Worm (Caenorhabditis elegans) whole organism, midembryonic: ENCODE measurements around the gene acr-14.
A peak's percentile ranks its signal among the peaks of the same experiment; 100 is the strongest.

ENCODE experiments used
- T22C8.4 ChIP-seq: fragments of 200-800 bp; sonication (Bioruptor generic); IDR thresholded peaks from 2 replicates; pipeline ENCODE4 v1.3.6; 2022; ENCODE audit warnings: missing genetic modification characterization, missing compliant biosample characterization
- cog-1 ChIP-seq: sonication (generic microtip); optimal IDR thresholded peaks from 2 replicates; lab custom pipeline; 2016; ENCODE audit warnings: missing genetic modification characterization, missing compliant biosample characterization
- flt-1 ChIP-seq: fragments of 200-800 bp; sonication (Bioruptor generic); IDR thresholded peaks from 2 replicates; pipeline ENCODE4 v1.3.6; 2022; ENCODE audit warnings: missing genetic modification characterization, missing compliant biosample characterization
- klf-2 ChIP-seq: fragments of 200-800 bp; sonication (Bioruptor generic); conservative IDR thresholded peaks from 2 replicates; pipeline ENCODE4 v1.3.6; 2022; ENCODE audit warnings: missing genetic modification reagents, missing genetic modification characterization, missing compliant biosample characterization
- med-1 ChIP-seq: sonication (generic microtip); optimal IDR thresholded peaks from 2 replicates; lab custom pipeline; 2017; ENCODE audit warnings: missing genetic modification characterization, mild to moderate bottlenecking, missing compliant biosample characterization, antibody characterized with exemption, missing genetic modification reagents; ENCODE audit not compliant: insufficient read depth
- ref-1 ChIP-seq: fragments of 200-800 bp; sonication (Bioruptor generic); conservative IDR thresholded peaks from 2 replicates; pipeline ENCODE4 v1.3.6; 2022; ENCODE audit warnings: missing genetic modification reagents, missing genetic modification characterization, missing compliant biosample characterization
- tab-1 ChIP-seq: fragments of 200-800 bp; sonication (Bioruptor generic); IDR thresholded peaks from 2 replicates; pipeline ENCODE4 v1.3.6; 2022; ENCODE audit warnings: missing genetic modification characterization, missing compliant biosample characterization
- ztf-23 ChIP-seq: fragments of 200-800 bp; sonication (Bioruptor generic); IDR thresholded peaks from 2 replicates; pipeline ENCODE4 v1.3.6; 2022; ENCODE audit warnings: missing genetic modification reagents, missing genetic modification characterization, missing compliant biosample characterization
- ztf-29 ChIP-seq: fragments of 200-800 bp; sonication (Bioruptor generic); IDR thresholded peaks from 2 replicates; pipeline ENCODE4 v1.3.6; 2022; ENCODE audit warnings: missing genetic modification reagents, missing genetic modification characterization, missing compliant biosample characterization

acr-14 gene

DNA sequence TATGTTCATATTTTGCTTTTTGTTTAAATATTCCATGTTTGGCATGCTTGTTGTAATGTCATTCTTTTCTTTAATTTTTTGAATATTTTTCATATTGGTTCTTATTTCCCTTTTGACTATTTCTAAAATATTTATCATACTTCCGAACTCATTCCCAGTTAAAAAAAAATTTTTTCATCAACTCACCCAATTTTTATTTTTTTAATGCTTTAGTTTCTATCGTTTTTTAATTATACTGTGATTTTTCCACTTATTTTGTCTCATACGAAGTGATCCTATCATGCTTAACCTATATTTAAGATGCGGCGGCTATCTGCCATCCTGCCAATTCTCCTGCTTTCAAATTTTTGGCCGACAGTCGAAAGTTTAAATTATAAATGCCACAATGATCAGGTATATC lies 21.5 kb upstream of the acr-14 start, which contains the start of gene qua-1:
TSS of gene qua-1 (plus strand) at position 301 of the 400 bp plus-strand sequence.
- no peak for TF ChIP-seq med-1
- no peak for TF ChIP-seq tab-1 (GFP tag; lab: Robert Waterston, UW)
- no peak for TF ChIP-seq ztf-23 (GFP tag; lab: Robert Waterston, UW)

- TF ChIP-seq ztf-23 (GFP tag; lab: Robert Waterston, UW) = no peak
- no peak for TF ChIP-seq cog-1 (tag; lab: Kevin White, UChicago)
- no peak for TF ChIP-seq klf-2 (GFP tag; lab: Robert Waterston, UW)
- no peak for TF ChIP-seq ztf-29 (GFP tag; lab: Robert Waterston, UW)
- no peak for TF ChIP-seq flt-1
- no peak for TF ChIP-seq T22C8.4
- TF ChIP-seq ref-1 = no peak
- TF ChIP-seq tab-1 (GFP tag; lab: Robert Waterston, UW) = no peak
- no peak for TF ChIP-seq med-1
Observed at ce11 chrII:8193922-8194321, 16.9 kb upstream of the acr-14 start.

DNA sequence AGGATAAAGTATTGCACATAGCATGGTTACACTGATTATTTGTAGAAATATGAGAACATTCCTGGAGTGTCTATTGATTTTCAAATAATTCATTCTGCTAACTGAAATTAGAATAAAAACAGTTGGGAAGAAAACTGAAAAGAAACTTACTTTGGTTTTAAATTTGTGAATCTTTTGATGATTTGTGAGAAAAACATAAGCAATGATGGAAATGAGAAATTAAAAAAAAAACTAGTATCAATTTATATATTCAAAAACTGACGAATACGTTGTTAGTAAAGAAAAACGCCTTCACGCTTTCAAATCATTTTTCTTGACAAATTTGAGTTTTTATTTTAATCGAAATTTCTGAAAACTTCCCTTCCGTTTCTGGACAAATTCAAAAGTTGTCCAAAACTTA lies 16.1 kb upstream of the acr-14 start, which contains the start of gene T05C12.9:
TSS of gene T05C12.9 (minus strand) at position 101 of the 400 bp plus-strand sequence.
- TF ChIP-seq med-1 (no peak), T22C8.4 (no peak), ref-1 (no peak), ztf-23 (GFP tag; lab: Robert Waterston, UW) (no peak), tab-1 (GFP tag; lab: Robert Waterston, UW) (no peak), klf-2 (GFP tag; lab: Robert Waterston, UW) (no peak), ztf-29 (GFP tag; lab: Robert Waterston, UW) (no peak), flt-1 (no peak), cog-1 (tag; lab: Kevin White, UChicago) (no peak)

DNA sequence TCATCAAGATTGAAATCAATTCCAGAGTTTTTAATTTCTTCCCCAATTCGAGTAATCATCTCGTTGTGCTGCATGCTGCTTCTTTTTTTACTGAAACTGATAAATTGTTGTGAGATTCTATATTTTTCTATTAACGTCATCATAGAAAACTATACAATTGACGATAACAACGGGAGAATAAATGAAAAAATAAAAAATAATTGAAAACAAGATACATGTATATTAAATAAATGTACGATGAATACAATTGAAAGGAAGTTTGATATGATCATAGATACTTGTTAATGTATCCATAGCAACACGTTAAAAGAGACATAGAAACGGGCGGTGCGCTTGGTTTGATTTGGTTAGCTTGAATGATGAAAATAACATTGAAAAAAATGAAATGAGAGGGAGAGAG lies 13.5 kb upstream of the acr-14 start, which contains the start of gene T05C12.8:
TSS of gene T05C12.8 (minus strand) at position 101 of the 400 bp plus-strand sequence.
- TF ChIP-seq ref-1 = no peak
- TF ChIP-seq T22C8.4 = no peak
- TF ChIP-seq klf-2 (GFP tag; lab: Robert Waterston, UW) = no peak
- no peak for TF ChIP-seq tab-1 (GFP tag; lab: Robert Waterston, UW)
- TF ChIP-seq cog-1 (tag; lab: Kevin White, UChicago) = no peak
- no peak for TF ChIP-seq flt-1
- no peak for TF ChIP-seq ztf-23 (GFP tag; lab: Robert Waterston, UW)
- TF ChIP-seq med-1 = no peak

DNA sequence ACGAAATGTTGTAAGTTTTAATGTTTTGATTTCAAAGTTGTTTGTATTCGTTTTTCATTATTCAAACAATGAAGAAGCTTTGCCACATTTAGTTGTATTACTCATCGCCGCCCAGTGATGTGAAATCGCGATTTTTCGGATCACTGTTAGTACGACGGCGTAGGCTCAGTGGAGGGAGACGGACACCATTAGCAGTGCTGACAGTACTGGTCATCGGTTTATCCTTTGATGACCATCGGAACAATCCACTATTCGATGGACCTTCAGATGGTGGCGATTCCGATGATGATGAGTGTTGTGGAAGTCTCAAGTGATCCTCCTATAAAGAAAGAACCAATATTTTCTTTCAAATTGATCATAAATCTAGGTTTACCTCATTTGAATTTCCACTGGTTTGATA lies 10.5 kb upstream of the acr-14 start:
- TF ChIP-seq klf-2 (GFP tag; lab: Robert Waterston, UW) = no peak
- no peak for TF ChIP-seq ref-1
- TF ChIP-seq ztf-29 (GFP tag; lab: Robert Waterston, UW) = no peak
- TF ChIP-seq tab-1 (GFP tag; lab: Robert Waterston, UW) = no peak
- no peak for TF ChIP-seq flt-1
- TF ChIP-seq med-1 = no peak
- TF ChIP-seq ztf-23 (GFP tag; lab: Robert Waterston, UW) = no peak
- no peak for TF ChIP-seq cog-1 (tag; lab: Kevin White, UChicago)
- no peak for TF ChIP-seq T22C8.4

DNA sequence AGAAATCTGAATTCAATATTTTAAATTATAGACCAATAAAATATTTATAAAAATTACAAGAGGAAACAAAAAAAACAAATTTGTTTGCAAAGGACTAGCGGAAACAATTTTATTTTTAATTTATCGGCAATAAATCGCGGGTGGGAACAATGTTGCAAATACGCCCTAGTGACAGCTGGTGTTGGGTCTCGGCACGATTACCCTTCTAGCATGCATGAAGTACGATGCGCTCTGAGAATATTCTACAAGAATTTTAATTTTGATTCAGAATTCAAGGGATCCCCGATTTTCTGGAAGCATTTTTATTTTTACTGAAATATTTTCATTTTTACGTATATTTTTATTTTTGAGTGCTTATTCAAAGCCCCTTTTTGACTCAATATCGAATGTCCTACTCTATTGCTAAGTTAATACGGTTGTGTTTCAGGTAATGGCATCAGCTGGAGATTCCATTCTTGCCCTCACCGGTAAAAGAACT lies 8.1 kb upstream of the acr-14 start, which contains the start of the genes mig-5 and cct-1:
TSS of gene mig-5 (minus strand) at position 8 of the 478 bp plus-strand sequence.
TSS of gene cct-1 (plus strand) at position 428 of the 478 bp plus-strand sequence.
- TF ChIP-seq ztf-23 (GFP tag; lab: Robert Waterston, UW) (no peak; the same call in 1 of the 2 replicates), flt-1 (peak; percentile 71), cog-1 (tag; lab: Kevin White, UChicago) (peak; percentile 84)

DNA sequence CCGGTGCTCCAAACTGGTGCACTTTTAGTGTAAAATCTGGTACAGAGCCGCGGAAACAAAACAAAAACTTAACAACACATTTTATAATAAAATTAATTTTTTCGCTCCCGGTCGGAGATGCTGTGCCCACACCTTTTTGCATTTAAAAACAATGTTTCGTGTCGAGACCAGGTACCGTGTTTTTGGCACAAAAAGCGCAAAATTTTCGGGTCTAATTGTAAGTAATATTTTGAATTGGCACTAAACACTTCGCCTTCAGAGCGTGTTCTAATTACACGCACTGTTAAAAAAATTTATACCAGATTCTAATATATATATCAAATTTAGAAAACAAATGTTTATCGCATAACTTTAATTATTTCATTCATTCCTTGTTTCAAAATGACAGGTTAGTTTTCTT lies 4.4 kb upstream of the acr-14 start, which contains the start of gene dylt-3:
TSS of gene dylt-3 (plus strand) at position 301 of the 400 bp plus-strand sequence.
- TF ChIP-seq T22C8.4 (no peak), flt-1 (no peak), cog-1 (tag; lab: Kevin White, UChicago) (no peak), klf-2 (GFP tag; lab: Robert Waterston, UW) (no peak), med-1 (no peak), tab-1 (GFP tag; lab: Robert Waterston, UW) (no peak), ztf-23 (GFP tag; lab: Robert Waterston, UW) (no peak), ztf-29 (GFP tag; lab: Robert Waterston, UW) (no peak), ref-1 (no peak)

ce11 chrII:8180281-8180680 lies 3.3 kb upstream of the acr-14 start, which contains the start of gene T05C12.4:
Gene T05C12.4 (minus strand): TSS chrII:8180381.
- no peak for TF ChIP-seq flt-1
- no peak for TF ChIP-seq med-1
- no peak for TF ChIP-seq cog-1 (tag; lab: Kevin White, UChicago)

DNA sequence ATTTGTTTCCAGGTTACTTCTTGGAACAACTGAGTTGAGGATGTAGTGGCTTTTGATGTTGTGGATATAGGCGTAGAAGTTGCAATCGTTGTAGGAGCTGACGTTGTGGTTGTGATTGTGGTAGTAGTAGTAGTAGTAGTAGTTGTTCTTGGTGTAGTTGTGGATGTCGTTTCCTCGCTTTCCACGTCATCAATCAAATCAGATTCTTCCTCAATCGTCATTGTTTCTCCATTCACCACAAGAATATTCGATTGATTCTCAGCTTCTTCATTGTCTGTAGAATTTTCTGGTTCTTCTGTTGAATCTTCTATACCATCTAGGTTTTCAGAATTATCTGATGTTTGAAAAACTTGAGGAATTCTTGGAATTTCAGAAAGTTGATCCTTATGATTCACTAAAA lies 1.6 kb upstream of the acr-14 start:
- no peak for TF ChIP-seq ref-1
- TF ChIP-seq flt-1 = no peak

DNA sequence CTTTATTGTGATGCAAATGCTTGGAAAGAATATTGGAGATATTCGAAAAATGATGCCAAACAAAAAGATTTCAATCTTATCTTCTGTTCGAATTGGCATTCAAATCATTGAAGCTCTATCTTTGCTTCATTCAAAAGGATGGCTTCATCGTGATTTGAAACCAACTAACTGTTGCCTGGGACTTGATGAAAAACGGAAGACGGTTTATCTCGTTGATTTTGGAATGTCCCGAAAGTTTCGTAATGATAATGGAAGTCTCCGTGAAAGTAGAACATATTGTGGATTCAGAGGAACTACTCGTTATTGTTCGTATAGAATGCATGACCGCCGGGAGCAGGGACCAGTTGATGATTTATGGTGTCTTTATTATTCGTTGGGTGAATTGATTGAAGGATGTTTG lies 2.8 kb downstream of the acr-14 start:
- TF ChIP-seq med-1 = no peak
- no peak for TF ChIP-seq ztf-23 (GFP tag; lab: Robert Waterston, UW)
- no peak for TF ChIP-seq T22C8.4
- TF ChIP-seq ref-1 = no peak
- TF ChIP-seq ztf-29 (GFP tag; lab: Robert Waterston, UW) = no peak
- TF ChIP-seq klf-2 (GFP tag; lab: Robert Waterston, UW) = no peak

DNA sequence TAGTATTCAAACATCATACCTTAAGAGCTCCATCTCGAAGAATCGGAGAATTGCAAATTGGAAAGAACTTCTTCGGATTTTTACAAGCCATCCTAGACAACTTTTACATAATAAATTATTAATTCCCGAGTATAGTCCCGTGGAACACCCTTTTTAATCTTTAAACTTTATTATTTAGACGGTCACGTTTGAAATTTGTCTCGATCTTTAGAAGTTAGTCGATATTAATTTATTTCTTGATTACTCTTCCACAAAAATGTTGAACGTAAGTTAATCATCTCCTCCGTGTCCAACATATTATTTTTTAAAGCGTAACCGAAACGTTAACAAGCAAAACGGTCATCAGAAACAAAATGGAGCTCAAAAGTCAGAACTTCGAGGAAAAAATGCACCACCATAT lies 3.5 kb downstream of the acr-14 start, which contains the start of the genes decr-1.3 and T05C12.1:
TSS of gene decr-1.3 (minus strand) at position 101 of the 400 bp plus-strand sequence.
TSS of gene T05C12.1 (plus strand) at position 232 of the 400 bp plus-strand sequence.
- TF ChIP-seq klf-2 (GFP tag; lab: Robert Waterston, UW) (no peak), T22C8.4 (no peak), cog-1 (tag; lab: Kevin White, UChicago) (no peak), med-1 (no peak), ztf-29 (GFP tag; lab: Robert Waterston, UW) (no peak), tab-1 (GFP tag; lab: Robert Waterston, UW) (no peak), ref-1 (no peak), ztf-23 (GFP tag; lab: Robert Waterston, UW) (no peak), flt-1 (no peak)
